Worm (Caenorhabditis elegans): ENCODE results near the gene aldo-2.
A peak's percentile ranks its signal among the peaks of the same experiment; 100 is the strongest.

aldo-2 gene

DNA sequence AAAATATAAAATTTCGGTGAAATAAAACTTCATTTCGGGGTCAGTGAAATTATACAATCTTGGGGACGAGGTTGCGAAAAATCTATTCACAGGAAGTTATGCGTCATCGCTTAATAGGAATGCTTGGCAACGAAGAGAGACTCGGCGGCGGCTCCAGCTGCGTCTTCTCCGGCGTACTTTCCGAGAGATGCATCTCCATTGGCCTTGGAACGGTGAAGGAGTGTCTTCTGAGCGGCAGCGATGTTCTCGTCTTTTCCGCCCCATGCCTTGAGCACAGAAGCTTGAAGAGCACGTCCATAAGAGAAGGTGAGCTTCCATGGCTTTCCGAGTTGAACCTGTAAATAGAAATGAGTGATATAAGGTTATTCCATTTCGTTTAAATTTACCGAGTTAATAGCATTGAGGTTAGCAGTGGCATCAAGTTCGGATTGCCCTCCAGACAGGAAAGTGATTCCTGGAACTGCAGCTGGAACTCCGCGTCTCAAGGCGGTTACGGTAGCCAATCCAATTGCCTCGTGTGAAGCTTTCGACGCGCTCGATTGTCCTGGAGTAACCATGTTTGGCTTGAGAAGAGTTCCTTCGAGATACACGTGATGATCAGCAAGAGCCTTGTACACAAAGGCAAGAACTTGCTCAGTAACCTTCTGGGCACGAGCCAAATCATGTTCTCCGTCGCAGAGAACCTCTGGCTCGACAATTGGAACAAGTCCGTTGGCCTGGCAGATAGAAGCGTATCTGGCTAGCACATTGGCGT is 1.6 kb downstream of the aldo-2 start:
- TF ChIP-seq nhr-43 (tag; optimal IDR thresholded peaks at IDR 0.05; ENCODE audit: poor library complexity, severe bottlenecking) (peak; percentile 52), ama-1 (optimal IDR thresholded peaks at IDR 0.05) (peak; percentile 48), daf-12 (tag; optimal IDR thresholded peaks at IDR 0.05) (no peak), mdl-1 (tag; optimal IDR thresholded peaks at IDR 0.05) (no peak), lsy-12 (tag; optimal IDR thresholded peaks at IDR 0.05) (no peak), nhr-28 (tag; optimal IDR thresholded peaks at IDR 0.05) (no peak)

DNA sequence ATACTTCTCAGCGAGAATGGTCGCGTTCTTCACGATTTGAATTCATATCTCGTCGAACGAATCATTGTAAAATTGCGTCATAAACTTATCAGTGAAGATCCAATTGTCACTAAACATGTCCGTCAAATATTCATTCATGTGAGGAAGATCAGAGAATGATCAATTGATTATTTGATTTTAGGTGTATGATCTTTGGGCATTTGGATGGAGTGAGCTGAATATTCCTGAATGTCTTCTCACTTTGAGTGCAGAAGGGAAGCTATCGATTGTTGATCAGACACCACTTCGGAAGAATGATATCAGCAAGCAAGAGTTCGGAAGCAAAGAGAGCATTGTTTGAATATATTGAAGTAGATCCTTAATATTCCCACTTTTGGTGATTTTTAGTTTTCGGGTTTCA is 2.2 kb downstream of the aldo-2 start:
- TF ChIP-seq elt-1 (tag; optimal IDR thresholded peaks at IDR 0.05) (no peak), fkh-2 (tag; optimal IDR thresholded peaks at IDR 0.05) (no peak), fos-1 (tag; optimal IDR thresholded peaks at IDR 0.05) (peak; percentile 5), nhr-25 (tag; optimal IDR thresholded peaks at IDR 0.05) (peak; percentile 64), nhr-23 (tag; optimal IDR thresholded peaks at IDR 0.05) (peak; percentile 78), elt-2 (tag; optimal IDR thresholded peaks at IDR 0.05) (peak; percentile 41), nhr-237 (tag; optimal IDR thresholded peaks at IDR 0.05) (no peak), jun-1 (tag; optimal IDR thresholded peaks at IDR 0.05) (peak; percentile 48), pqm-1 (tag; optimal IDR thresholded peaks at IDR 0.05) (peak; percentile 8), nhr-77 (tag; optimal IDR thresholded peaks at IDR 0.05) (no peak), unc-62 (GFP tag; optimal IDR thresholded peaks at IDR 0.05) (peak; percentile 66), lsy-12 (tag; optimal IDR thresholded peaks at IDR 0.05) (peak; percentile 38), elt-3 (tag; optimal IDR thresholded peaks at IDR 0.05) (peak; percentile 17 to 83 (median 76)), nhr-43 (tag; optimal IDR thresholded peaks at IDR 0.05; ENCODE audit: poor library complexity, severe bottlenecking) (peak; percentile 92), pha-4 (tag; optimal IDR thresholded peaks at IDR 0.05) (no peak), ztf-4 (tag; optimal IDR thresholded peaks at IDR 0.05) (peak; percentile 14), ama-1 (optimal IDR thresholded peaks at IDR 0.05) (peak; percentile 96), nhr-76 (tag; optimal IDR thresholded peaks at IDR 0.05) (peak; percentile 5)

DNA sequence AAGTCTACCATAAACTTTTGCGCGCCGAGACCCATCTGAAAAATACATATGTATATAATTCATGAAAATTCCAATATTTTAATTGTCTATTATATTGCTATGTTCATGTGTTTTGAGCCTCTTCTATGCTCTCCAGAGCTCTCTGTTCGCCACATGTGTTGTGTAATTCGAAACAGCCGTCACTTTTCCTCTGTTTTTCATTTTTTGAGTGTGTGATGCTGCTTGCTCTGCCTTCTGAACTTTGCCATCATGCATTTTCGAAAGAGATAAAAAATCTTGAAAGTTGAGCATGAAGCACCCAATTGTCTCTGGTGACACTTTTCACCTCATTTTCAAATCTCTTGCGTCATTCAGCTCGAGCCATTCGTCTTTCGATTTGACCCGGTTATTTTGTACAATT is 4.1 kb downstream of the aldo-2 start:
- TF ChIP-seq ceh-16 (tag; optimal IDR thresholded peaks at IDR 0.05) (no peak), fkh-2 (tag; optimal IDR thresholded peaks at IDR 0.05) (no peak), pha-4 (tag; optimal IDR thresholded peaks at IDR 0.05) (no peak), egl-5 (tag; optimal IDR thresholded peaks at IDR 0.05) (peak; percentile 49)

DNA sequence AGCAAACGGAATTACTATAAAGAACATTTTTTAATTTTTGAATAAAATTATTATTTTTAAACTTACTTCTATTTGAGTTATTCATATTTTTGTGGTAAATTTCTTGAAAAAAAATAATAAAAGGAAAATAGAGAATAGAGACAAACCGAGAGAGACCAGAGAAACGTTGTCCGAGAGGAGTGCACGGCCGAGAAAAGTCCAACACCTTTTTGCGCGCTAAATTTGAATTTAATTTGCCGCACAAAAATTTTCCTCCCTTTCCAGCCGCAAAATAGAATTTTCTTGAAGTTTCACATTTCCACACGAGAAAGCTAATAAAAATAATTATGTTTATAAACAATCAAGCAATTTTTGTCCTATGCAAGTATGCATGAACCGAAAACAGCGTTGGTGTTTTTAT is 4.7 kb downstream of the aldo-2 start, which contains the start of the genes F01F1.11 and F01F1.3:
F01F1.11 (minus strand) TSS at position 118 of the 400 bp plus-strand sequence.
F01F1.3 (plus strand) TSS at position 179 of the 400 bp plus-strand sequence.
- TF ChIP-seq sea-2 (GFP tag; optimal IDR thresholded peaks at IDR 0.05) (no peak), nhr-77 (tag; optimal IDR thresholded peaks at IDR 0.05) (no peak), nhr-25 (tag; optimal IDR thresholded peaks at IDR 0.05) (peak; percentile 62), nhr-43 (tag; optimal IDR thresholded peaks at IDR 0.05; ENCODE audit: poor library complexity, severe bottlenecking) (peak; percentile 85), tbx-2 (tag; optimal IDR thresholded peaks at IDR 0.05) (no peak), ceh-16 (tag; optimal IDR thresholded peaks at IDR 0.05) (no peak), pqm-1 (tag; optimal IDR thresholded peaks at IDR 0.05) (peak; percentile 28), jun-1 (tag; optimal IDR thresholded peaks at IDR 0.05) (peak; percentile 3), lin-15B (tag; optimal IDR thresholded peaks at IDR 0.05) (peak; percentile 69), hmg-11 (tag; optimal IDR thresholded peaks at IDR 0.05) (peak; percentile 3), mml-1 (tag; optimal IDR thresholded peaks at IDR 0.05) (no peak), ceh-82 (tag; optimal IDR thresholded peaks at IDR 0.05) (no peak), nhr-23 (tag; optimal IDR thresholded peaks at IDR 0.05) (peak; percentile 84), snpc-4 (tag; optimal IDR thresholded peaks at IDR 0.05) (peak; percentile 32), nhr-12 (tag; optimal IDR thresholded peaks at IDR 0.05) (no peak), R02D3.7 (tag; optimal IDR thresholded peaks at IDR 0.05) (peak; percentile 67), pha-4 (tag; optimal IDR thresholded peaks at IDR 0.05) (peak; percentile 91), elt-2 (tag; optimal IDR thresholded peaks at IDR 0.05) (peak; percentile 13), lin-39 (tag; optimal IDR thresholded peaks at IDR 0.05) (peak; percentile 26), nfya-1 (tag; optimal IDR thresholded peaks at IDR 0.05; ENCODE audit: insufficient read depth) (peak; percentile 80), ceh-28 (tag; optimal IDR thresholded peaks at IDR 0.05) (peak; percentile 22), zag-1 (tag; optimal IDR thresholded peaks at IDR 0.05) (no peak), lsy-12 (tag; optimal IDR thresholded peaks at IDR 0.05) (peak; percentile 73)

All from whole organism, L3 larva.